Fruit fly (Drosophila melanogaster): ENCODE measurements around the gene Zaf1.

DNA sequence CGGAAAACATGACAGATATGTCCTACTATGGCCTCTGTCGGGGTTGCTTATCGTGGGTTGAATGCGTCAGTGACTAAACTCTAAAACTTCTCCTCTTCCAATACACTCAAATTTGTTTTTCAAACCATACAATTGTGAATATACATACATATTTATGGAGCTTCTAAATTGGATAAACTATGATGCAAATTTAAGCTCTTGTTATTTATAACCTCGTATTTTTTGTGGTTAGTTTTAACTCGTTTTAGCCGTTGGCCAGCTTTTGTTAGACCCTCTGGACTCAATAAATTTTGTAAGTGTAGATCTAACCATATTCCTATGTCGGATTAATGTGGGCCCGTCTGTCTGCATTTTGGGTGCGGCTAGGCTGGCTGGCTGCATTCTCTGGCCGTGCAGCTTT lies 8.1 kb downstream of the Zaf1 start:
- TF ChIP-seq EcR (GFP tag; optimal IDR thresholded peaks at IDR 0.05) (no peak), usp (GFP tag; optimal IDR thresholded peaks at IDR 0.05) (no peak), Dll (optimal IDR thresholded peaks at IDR 0.05) (no peak), pan (optimal IDR thresholded peaks at IDR 0.05) (no peak), psq (optimal IDR thresholded peaks at IDR 0.05) (no peak), CG8478 (optimal IDR thresholded peaks at IDR 0.05) (no peak)
